Fruit fly (Drosophila melanogaster) whole organism, prepupa: ENCODE data around the gene ebd1.

Source experiments
- Blimp-1 ChIP-seq: fragments of 200-800 bp; sonication (Bioruptor generic); optimal IDR thresholded peaks from 3 replicates; lab custom pipeline; 2017; ENCODE audit warnings: missing biosample characterization, missing genetic modification characterization, mild to moderate bottlenecking, moderate library complexity, missing genetic modification reagents
- CG10631 ChIP-seq: fragments of 200-800 bp; sonication (Bioruptor generic); optimal IDR thresholded peaks from 2 replicates; lab custom pipeline; 2016; ENCODE audit warnings: missing biosample characterization, missing genetic modification characterization
- CG10669 ChIP-seq: fragments of 200-800 bp; sonication (Bioruptor generic); optimal IDR thresholded peaks from 3 replicates; lab custom pipeline; 2018; ENCODE audit warnings: missing biosample characterization, mild to moderate bottlenecking, missing genetic modification characterization, moderate library complexity
- CG11294 ChIP-seq: fragments of 200-800 bp; sonication (Bioruptor generic); IDR thresholded peaks from 2 replicates; pipeline ENCODE4 v1.3.6; 2022; ENCODE audit warnings: missing biosample characterization, missing genetic modification characterization
- CG11762 ChIP-seq: fragments of 200-800 bp; sonication (Bioruptor generic); optimal IDR thresholded peaks from 3 replicates; lab custom pipeline; 2016; ENCODE audit warnings: missing biosample characterization, missing genetic modification characterization; ENCODE audit not compliant: insufficient read depth
- CG15336 ChIP-seq: fragments of 200-800 bp; sonication (Bioruptor generic); IDR thresholded peaks from 2 replicates; pipeline ENCODE4 v1.3.6; 2022; ENCODE audit warnings: missing biosample characterization, missing genetic modification characterization
- CG16779 ChIP-seq: fragments of 200-800 bp; sonication (Bioruptor generic); optimal IDR thresholded peaks from 3 replicates; lab custom pipeline; 2017; ENCODE audit warnings: missing biosample characterization, mild to moderate bottlenecking, missing genetic modification characterization
- CG32006 ChIP-seq: fragments of 200-800 bp; sonication (Bioruptor generic); optimal IDR thresholded peaks from 3 replicates; lab custom pipeline; 2017; ENCODE audit warnings: missing biosample characterization, mild to moderate bottlenecking, missing genetic modification characterization
- CG3919 ChIP-seq: fragments of 200-800 bp; sonication (Bioruptor generic); optimal IDR thresholded peaks from 3 replicates; lab custom pipeline; 2016; ENCODE audit warnings: missing biosample characterization, missing genetic modification characterization
- CG4318 ChIP-seq: fragments of 200-800 bp; sonication (Bioruptor generic); optimal IDR thresholded peaks from 3 replicates; lab custom pipeline; 2017; ENCODE audit warnings: missing biosample characterization, mild to moderate bottlenecking, missing genetic modification characterization
- CG6163 ChIP-seq: fragments of 200-800 bp; sonication (Bioruptor generic); IDR thresholded peaks from 3 replicates; pipeline ENCODE4 v1.3.6; 2022; ENCODE audit warnings: missing biosample characterization, missing genetic modification characterization
- CG6276 ChIP-seq: fragments of 200-800 bp; sonication (Bioruptor generic); optimal IDR thresholded peaks from 2 replicates; lab custom pipeline; 2017; ENCODE audit warnings: missing biosample characterization, mild to moderate bottlenecking, missing genetic modification characterization
- CG6808 ChIP-seq: fragments of 200-800 bp; sonication (Bioruptor generic); optimal IDR thresholded peaks from 3 replicates; lab custom pipeline; 2017; ENCODE audit warnings: missing biosample characterization, missing genetic modification characterization, mild to moderate bottlenecking, moderate library complexity, missing genetic modification reagents
- CG7368 ChIP-seq: fragments of 200-800 bp; sonication (Bioruptor generic); optimal IDR thresholded peaks from 3 replicates; lab custom pipeline; 2016; ENCODE audit warnings: missing biosample characterization, missing genetic modification characterization
- CG8119 ChIP-seq: fragments of 200-800 bp; sonication (Bioruptor generic); IDR thresholded peaks from 3 replicates; pipeline ENCODE4 v1.3.6; 2022; ENCODE audit warnings: missing biosample characterization, missing genetic modification characterization
- CG8319 ChIP-seq: fragments of 200-800 bp; sonication (Bioruptor generic); optimal IDR thresholded peaks from 3 replicates; lab custom pipeline; 2016; ENCODE audit warnings: missing biosample characterization, missing genetic modification characterization
- Eip75B ChIP-seq: fragments of 200-800 bp; sonication (Bioruptor generic); optimal IDR thresholded peaks from 3 replicates; lab custom pipeline; 2016; ENCODE audit warnings: missing biosample characterization, missing genetic modification characterization
- Eip78C ChIP-seq: fragments of 200-800 bp; sonication (Bioruptor generic); peaks from one replicate; lab custom pipeline; 2016; ENCODE audit warnings: missing biosample characterization, missing genetic modification characterization
- Eip93F ChIP-seq: fragments of 200-800 bp; sonication (Bioruptor generic); optimal IDR thresholded peaks from 2 replicates; lab custom pipeline; 2016; ENCODE audit warnings: missing biosample characterization, mild to moderate bottlenecking, missing genetic modification characterization
- Ets21C ChIP-seq: fragments of 200-800 bp; sonication (Bioruptor generic); optimal IDR thresholded peaks from 3 replicates; lab custom pipeline; 2016; ENCODE audit warnings: missing biosample characterization, missing genetic modification characterization
- Ets96B ChIP-seq: fragments of 200-800 bp; optimal IDR thresholded peaks from 2 replicates; lab custom pipeline; 2019; ENCODE audit warnings: missing biosample characterization, mild to moderate bottlenecking, missing genetic modification characterization, moderate library complexity
- Hr38 ChIP-seq: sonication (Bioruptor generic); optimal IDR thresholded peaks from 2 replicates; lab custom pipeline; 2016; ENCODE audit warnings: missing biosample characterization, missing genetic modification characterization
- Hr39 ChIP-seq: fragments of 200-800 bp; sonication (Bioruptor generic); optimal IDR thresholded peaks from 2 replicates; lab custom pipeline; 2016; ENCODE audit warnings: missing biosample characterization, missing genetic modification characterization
- Hr4 ChIP-seq: fragments of 200-800 bp; sonication (Bioruptor generic); optimal IDR thresholded peaks from 3 replicates; lab custom pipeline; 2016; ENCODE audit warnings: missing biosample characterization, missing genetic modification characterization
- Smox ChIP-seq: fragments of 200-800 bp; sonication (Bioruptor generic); optimal IDR thresholded peaks from 3 replicates; lab custom pipeline; 2016; ENCODE audit warnings: missing biosample characterization, missing genetic modification characterization
- Sox102F ChIP-seq: fragments of 200-800 bp; sonication (Bioruptor generic); optimal IDR thresholded peaks from 2 replicates; lab custom pipeline; 2016; ENCODE audit warnings: missing biosample characterization, mild to moderate bottlenecking, missing genetic modification characterization
- Sox15 ChIP-seq: fragments of 200-800 bp; sonication (Bioruptor generic); optimal IDR thresholded peaks from 3 replicates; lab custom pipeline; 2016; ENCODE audit warnings: missing biosample characterization, missing genetic modification characterization
- achi ChIP-seq: fragments of 200-800 bp; sonication (Bioruptor generic); optimal IDR thresholded peaks from 3 replicates; lab custom pipeline; 2016; ENCODE audit warnings: missing biosample characterization, missing genetic modification characterization
- acj6 ChIP-seq: fragments of 200-800 bp; sonication (Bioruptor generic); optimal IDR thresholded peaks from 3 replicates; lab custom pipeline; 2016; ENCODE audit warnings: missing biosample characterization, missing genetic modification characterization
- cyc ChIP-seq: fragments of 200-800 bp; sonication (Bioruptor generic); optimal IDR thresholded peaks from 3 replicates; lab custom pipeline; 2016; ENCODE audit warnings: missing biosample characterization, missing genetic modification characterization
- dsx ChIP-seq: fragments of 200-800 bp; optimal IDR thresholded peaks from 3 replicates; lab custom pipeline; 2019; ENCODE audit warnings: missing biosample characterization, mild to moderate bottlenecking, missing genetic modification characterization, moderate library complexity; ENCODE audit not compliant: poor library complexity, severe bottlenecking
- eg ChIP-seq: fragments of 200-800 bp; sonication (Bioruptor generic); IDR thresholded peaks from 3 replicates; pipeline ENCODE4 v1.3.6; 2022; ENCODE audit warnings: missing biosample characterization, missing genetic modification characterization
- esn ChIP-seq: fragments of 200-800 bp; sonication (Bioruptor generic); optimal IDR thresholded peaks from 2 replicates; lab custom pipeline; 2016; ENCODE audit warnings: missing biosample characterization, mild to moderate bottlenecking, missing genetic modification characterization, moderate library complexity
- fd85E ChIP-seq: fragments of 200-800 bp; sonication (Bioruptor generic); optimal IDR thresholded peaks from 3 replicates; lab custom pipeline; 2016; ENCODE audit warnings: missing biosample characterization, missing genetic modification characterization
- fkh ChIP-seq: fragments of 200-800 bp; sonication (Bioruptor generic); optimal IDR thresholded peaks from 3 replicates; lab custom pipeline; 2017; ENCODE audit warnings: missing biosample characterization, mild to moderate bottlenecking, missing genetic modification characterization, moderate library complexity
- lz ChIP-seq: fragments of 200-800 bp; sonication (Bioruptor generic); optimal IDR thresholded peaks from 3 replicates; lab custom pipeline; 2016; ENCODE audit warnings: missing biosample characterization, missing genetic modification characterization
- net ChIP-seq: fragments of 200-800 bp; sonication (Bioruptor generic); optimal IDR thresholded peaks from 3 replicates; lab custom pipeline; 2016; ENCODE audit warnings: missing biosample characterization, missing genetic modification characterization
- pdm3 ChIP-seq: fragments of 200-800 bp; sonication (Bioruptor generic); optimal IDR thresholded peaks from 3 replicates; lab custom pipeline; 2016; ENCODE audit warnings: missing biosample characterization, missing genetic modification characterization
- spab ChIP-seq: fragments of 200-800 bp; sonication (Bioruptor generic); optimal IDR thresholded peaks from 2 replicates; lab custom pipeline; 2017; ENCODE audit warnings: missing biosample characterization, mild to moderate bottlenecking, missing genetic modification characterization, missing genetic modification reagents
- ss ChIP-seq, 2 experiments: fragments of 200-800 bp; sonication (Bioruptor generic); optimal IDR thresholded peaks; 2 replicates in 1 of 2; 3 replicates in 1 of 2; lab custom pipeline; 2017 to 2018; ENCODE audit warnings: mild to moderate bottlenecking in 2 of 2, missing biosample characterization in 2 of 2, missing genetic modification characterization in 2 of 2, moderate library complexity in 1 of 2
- svp ChIP-seq: fragments of 200-800 bp; sonication (Bioruptor generic); peaks from one replicate; lab custom pipeline; 2016; ENCODE audit warnings: missing biosample characterization, missing genetic modification characterization

The ebd1 gene

dm6 chr3L:636434-636833, 48.9 kb downstream of the ebd1 start (continued):
- TF ChIP-seq dsx (peak; percentile 42), spab (peak; percentile 70), CG8119 (GFP tag; lab: Robert Waterston, UW) (peak; percentile 98), CG32006 (GFP tag; lab: Kevin White, UChicago) (peak; percentile 99), achi (GFP tag; lab: Kevin White, UChicago) (peak; percentile 92), CG3919 (GFP tag; lab: Kevin White, UChicago) (peak; percentile 90), Eip78C (GFP tag; lab: Kevin White, UChicago) (peak; percentile 96), CG11294 (GFP tag; lab: Robert Waterston, UW) (peak; percentile 95), CG10669 (GFP tag; lab: Kevin White, UChicago) (peak; percentile 73), CG6276 (GFP tag; lab: Kevin White, UChicago) (peak; percentile 97), net (GFP tag; lab: Kevin White, UChicago) (peak; percentile 93), Sox102F (peak; percentile 73), CG16779 (tag; lab: Kevin White, UChicago) (peak; percentile 81), CG11762 (GFP tag; lab: Kevin White, UChicago) (peak; percentile 79), svp (GFP tag; lab: Kevin White, UChicago) (peak; percentile 63), pdm3 (GFP tag; lab: Kevin White, UChicago) (peak; percentile 93), Hr4 (GFP tag; lab: Kevin White, UChicago) (peak; percentile 99), Ets21C (GFP tag; lab: Kevin White, UChicago) (peak; percentile 37), CG10631 (GFP tag; lab: Kevin White, UChicago) (peak; percentile 91), CG6808 (GFP tag; lab: Kevin White, UChicago) (peak; percentile 64), Smox (GFP tag; lab: Kevin White, UChicago) (peak; percentile 48), acj6 (GFP tag; lab: Kevin White, UChicago) (peak; percentile 86), Eip75B (GFP tag; lab: Kevin White, UChicago) (peak; percentile 83), Hr38 (GFP tag; lab: Kevin White, UChicago) (peak; percentile 72), Ets96B (peak; percentile 75), CG15336 (peak; percentile 99), eg (peak; percentile 99), fd85E (peak; percentile 49), ss (GFP tag; optimal IDR thresholded peaks at IDR 0.05; lab: Kevin White, UChicago) (peak; percentile 38 to 52), Blimp-1 (GFP tag; lab: Kevin White, UChicago) (no peak), fkh (no peak), Sox15 (GFP tag; lab: Kevin White, UChicago) (peak; percentile 66), CG4318 (GFP tag; lab: Kevin White, UChicago) (peak; percentile 98), CG8319 (peak; percentile 52), Eip93F (GFP tag; lab: Kevin White, UChicago) (no peak), CG6163 (GFP tag; lab: Robert Waterston, UW) (peak; percentile 97)

dm6 chr3L:635529-635928, 49.8 kb downstream of the ebd1 start:
- TF ChIP-seq cyc (GFP tag; lab: Kevin White, UChicago): no peak
- TF ChIP-seq CG7368 (GFP tag; lab: Kevin White, UChicago): no peak
- no peak for TF ChIP-seq esn (GFP tag; lab: Kevin White, UChicago)
- no peak for TF ChIP-seq lz (GFP tag; lab: Kevin White, UChicago)
- TF ChIP-seq Hr39: no peak
- TF ChIP-seq CG8119 (GFP tag; lab: Robert Waterston, UW): no peak
- TF ChIP-seq, all 60 proteins: peak for 0
